Worm (Caenorhabditis elegans) whole organism, L2 larva: Measurements from ENCODE around the gene C04A11.1.

Experiments used
- C34F6.9 ChIP-seq: fragments of 150-350 bp; optimal IDR thresholded peaks from 2 replicates; lab custom pipeline; 2014; ENCODE audit warnings: missing biosample characterization, missing genetic modification characterization
- ama-1 ChIP-seq: fragments of 150-350 bp; optimal IDR thresholded peaks from 2 replicates; lab custom pipeline; 2018; ENCODE audit warnings: inconsistent platforms
- blmp-1 ChIP-seq: sonication (generic microtip); optimal IDR thresholded peaks from 2 replicates; lab custom pipeline; 2017; ENCODE audit warnings: missing genetic modification characterization, mild to moderate bottlenecking, missing compliant biosample characterization, antibody characterized with exemption, moderate library complexity; ENCODE audit not compliant: insufficient read depth
- egl-27 ChIP-seq: sonication (generic microtip); optimal IDR thresholded peaks from 3 replicates; lab custom pipeline; 2017; ENCODE audit warnings: missing biosample characterization, missing genetic modification reagents, missing genetic modification characterization
- elt-1 ChIP-seq: fragments of 150-350 bp; optimal IDR thresholded peaks from 2 replicates; lab custom pipeline; 2014; ENCODE audit warnings: missing biosample characterization, missing genetic modification characterization
- mdl-1 ChIP-seq, 2 experiments: fragments of 150-350 bp in 1 of 2; sonication (generic microtip) in 1 of 2; optimal IDR thresholded peaks; 2 replicates each; lab custom pipeline; 2017; ENCODE audit warnings: missing biosample characterization in 2 of 2, missing genetic modification characterization in 2 of 2
- nhr-12 ChIP-seq: fragments of 150-350 bp; optimal IDR thresholded peaks from 2 replicates; lab custom pipeline; 2014; ENCODE audit warnings: missing biosample characterization, missing genetic modification characterization
- unc-62 ChIP-seq: fragments of 150-350 bp; optimal IDR thresholded peaks from 2 replicates; lab custom pipeline; 2014; ENCODE audit warnings: missing biosample characterization, missing genetic modification reagents, missing genetic modification characterization

DNA sequence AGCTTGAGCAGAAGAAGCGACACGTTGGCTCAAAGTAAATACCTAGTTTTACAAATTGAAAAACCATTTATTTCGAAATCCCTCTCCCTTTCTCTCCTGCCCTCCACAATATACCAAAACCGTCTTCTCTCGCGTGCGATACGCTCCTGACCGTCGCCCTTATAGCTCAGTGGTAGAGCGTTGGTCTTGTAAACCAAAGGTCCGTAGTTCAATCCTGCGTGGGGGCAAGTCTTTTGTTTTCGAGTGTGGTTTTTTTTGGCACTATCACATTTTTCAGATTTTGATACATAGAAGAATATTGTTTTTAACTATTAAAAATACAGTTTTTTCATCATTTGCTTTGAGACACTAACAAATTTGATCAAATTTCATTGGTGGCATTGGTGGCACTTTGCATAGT is 6.7 kb upstream of the C04A11.1 start:
- TF ChIP-seq elt-1 (tag; lab: Kevin White, UChicago): no peak
- no peak for TF ChIP-seq nhr-12
- TF ChIP-seq egl-27 (tag; lab: Kevin White, UChicago): no peak
- no peak for TF ChIP-seq blmp-1
- no peak for TF ChIP-seq C34F6.9 (tag; lab: Kevin White, UChicago)
- no peak for TF ChIP-seq unc-62 (GFP tag; lab: Kevin White, UChicago)
- no peak for TF ChIP-seq ama-1 (lab: Kevin White, UChicago)
- TF ChIP-seq mdl-1 (tag; optimal IDR thresholded peaks at IDR 0.05; lab: Kevin White, UChicago): no peak
